Worm (Caenorhabditis elegans) whole organism, early embryonic: ENCODE results near the gene irg-4.
A peak's percentile ranks its signal among the peaks of the same experiment; 100 is the strongest.

Experiments
- B0310.2 ChIP-seq: sonication (generic microtip); optimal IDR thresholded peaks from 2 replicates; lab custom pipeline; 2016; ENCODE audit warnings: mild to moderate bottlenecking, missing genetic modification characterization, missing compliant biosample characterization
- F13C5.2 ChIP-seq: sonication (generic microtip); optimal IDR thresholded peaks from 2 replicates; lab custom pipeline; 2017; ENCODE audit warnings: mild to moderate bottlenecking, missing genetic modification characterization, inconsistent platforms, missing compliant biosample characterization
- aly-1 ChIP-seq: sonication (generic microtip); optimal IDR thresholded peaks from 2 replicates; lab custom pipeline; 2016; ENCODE audit warnings: missing genetic modification characterization, missing compliant biosample characterization
- ama-1 ChIP-seq: fragments of 150-350 bp; optimal IDR thresholded peaks from 2 replicates; lab custom pipeline; 2014
- ceh-13 ChIP-seq: fragments of 200-800 bp; sonication (Bioruptor generic); optimal IDR thresholded peaks from 2 replicates; lab custom pipeline; 2018; ENCODE audit warnings: mild to moderate bottlenecking, missing genetic modification characterization, missing compliant biosample characterization
- ceh-36 ChIP-seq: sonication (generic microtip); optimal IDR thresholded peaks from 2 replicates; lab custom pipeline; 2016; ENCODE audit warnings: missing genetic modification characterization, inconsistent platforms, missing compliant biosample characterization
- ets-7 ChIP-seq: sonication (generic microtip); optimal IDR thresholded peaks from 2 replicates; lab custom pipeline; 2016; ENCODE audit warnings: missing genotype, missing genetic modification characterization, missing compliant biosample characterization
- flt-1 ChIP-seq: fragments of 200-800 bp; sonication (Bioruptor generic); IDR thresholded peaks from 2 replicates; pipeline ENCODE4 v1.3.6; 2022; ENCODE audit warnings: missing genetic modification characterization, missing compliant biosample characterization
- hmbx-1 ChIP-seq: sonication (generic microtip); optimal IDR thresholded peaks from 2 replicates; lab custom pipeline; 2016; ENCODE audit warnings: mild to moderate bottlenecking, missing genetic modification characterization, missing compliant biosample characterization
- hmg-4 ChIP-seq: fragments of 200-800 bp; sonication (Bioruptor generic); optimal IDR thresholded peaks from 2 replicates; lab custom pipeline; 2018; ENCODE audit warnings: mild to moderate bottlenecking, missing genetic modification characterization, missing compliant biosample characterization
- hnd-1 ChIP-seq: sonication (generic microtip); optimal IDR thresholded peaks from 2 replicates; lab custom pipeline; 2016; ENCODE audit warnings: missing genetic modification characterization, missing compliant biosample characterization
- pes-1 ChIP-seq: fragments of 200-800 bp; sonication (Bioruptor generic); IDR thresholded peaks from 2 replicates; pipeline ENCODE4 v1.3.6; 2022; ENCODE audit warnings: missing genetic modification reagents, missing genetic modification characterization, missing compliant biosample characterization
- scrt-1 ChIP-seq: fragments of 200-800 bp; sonication (Bioruptor generic); IDR thresholded peaks from 2 replicates; pipeline ENCODE4 v1.3.6; 2022; ENCODE audit warnings: missing genetic modification characterization, missing compliant biosample characterization
- sea-1 ChIP-seq: fragments of 200-800 bp; sonication (Bioruptor generic); conservative IDR thresholded peaks from 2 replicates; pipeline ENCODE4 v1.3.6; 2022; ENCODE audit warnings: missing genetic modification characterization, missing compliant biosample characterization
- tbx-11 ChIP-seq: fragments of 200-800 bp; sonication (Bioruptor generic); IDR thresholded peaks from 2 replicates; pipeline ENCODE4 v1.3.6; 2022; ENCODE audit warnings: missing genetic modification characterization, missing compliant biosample characterization
- tbx-37 ChIP-seq: fragments of 200-800 bp; sonication (Bioruptor generic); conservative IDR thresholded peaks from 2 replicates; pipeline ENCODE4 v1.3.6; 2022; ENCODE audit warnings: missing genetic modification reagents, missing genetic modification characterization, missing compliant biosample characterization
- tra-4 ChIP-seq: sonication (generic microtip); optimal IDR thresholded peaks from 2 replicates; lab custom pipeline; 2017; ENCODE audit warnings: missing genetic modification characterization, missing compliant biosample characterization

irg-4 gene

ce11 chrIV:12435442-12435841 lies at the start of gene irg-4:
irg-4 (plus strand) TSS chrIV:12435833.
- TF ChIP-seq tra-4 (tag; lab: Kevin White, UChicago) (no peak), flt-1 (GFP tag; lab: Robert Waterston, UW) (no peak), tbx-37 (GFP tag; lab: Robert Waterston, UW) (no peak), hmg-4 (GFP tag; lab: Kevin White, UChicago) (no peak), scrt-1 (GFP tag; lab: Robert Waterston, UW) (no peak), ceh-13 (GFP tag; lab: Kevin White, UChicago) (no peak), ceh-36 (no peak), F13C5.2 (tag; lab: Kevin White, UChicago) (no peak), B0310.2 (tag; lab: Kevin White, UChicago) (no peak), pes-1 (GFP tag; lab: Robert Waterston, UW) (no peak), hmbx-1 (tag; lab: Kevin White, UChicago) (no peak), sea-1 (GFP tag; lab: Robert Waterston, UW) (no peak), aly-1 (tag; lab: Kevin White, UChicago) (no peak), ets-7 (tag; lab: Kevin White, UChicago) (no peak), tbx-11 (GFP tag; lab: Robert Waterston, UW) (no peak), hnd-1 (no peak), ama-1 (lab: Kevin White, UChicago) (no peak)

- TF ChIP-seq tbx-37 (GFP tag; lab: Robert Waterston, UW) (no peak), hnd-1 (no peak), aly-1 (tag; lab: Kevin White, UChicago) (no peak), hmbx-1 (tag; lab: Kevin White, UChicago) (no peak)
Measured at ce11 chrIV:12389951-12390350, 45.7 kb upstream of the irg-4 start, which contains the start of gene spe-45. spe-45 (minus strand) TSS chrIV:12390095.

ce11 chrIV:12391003-12391637 lies 44.5 kb upstream of the irg-4 start, which contains the start of the genes rps-23 and dpm-3:
rps-23 (minus strand) TSS chrIV:12391053.
dpm-3 (plus strand) TSS chrIV:12391587.
- TF ChIP-seq pes-1 (GFP tag; lab: Robert Waterston, UW) (peak; percentile 83), aly-1 (tag; lab: Kevin White, UChicago) (no peak), tbx-37 (GFP tag; lab: Robert Waterston, UW) (peak; percentile 83), tra-4 (tag; lab: Kevin White, UChicago) (no peak), ets-7 (tag; lab: Kevin White, UChicago) (no peak), F13C5.2 (tag; lab: Kevin White, UChicago) (peak; percentile 52), scrt-1 (GFP tag; lab: Robert Waterston, UW) (no peak), sea-1 (GFP tag; lab: Robert Waterston, UW) (no peak; the same call in 1 of the 2 replicates), ceh-36 (peak; percentile 2), tbx-11 (GFP tag; lab: Robert Waterston, UW) (peak; percentile 57; the same call in 1 of the 2 replicates), flt-1 (GFP tag; lab: Robert Waterston, UW) (peak; percentile 59), hmbx-1 (tag; lab: Kevin White, UChicago) (no peak), hnd-1 (peak; percentile 11), B0310.2 (tag; lab: Kevin White, UChicago) (peak; percentile 15), ceh-13 (GFP tag; lab: Kevin White, UChicago) (no peak), hmg-4 (GFP tag; lab: Kevin White, UChicago) (peak; percentile 29), ama-1 (lab: Kevin White, UChicago) (no peak)

- no peak for TF ChIP-seq tbx-37 (GFP tag; lab: Robert Waterston, UW)
Measured at ce11 chrIV:12396645-12397258, 38.9 kb upstream of the irg-4 start.

- TF ChIP-seq tbx-37 (GFP tag; lab: Robert Waterston, UW), result no peak
- no peak for TF ChIP-seq ets-7 (tag; lab: Kevin White, UChicago)
- no peak for TF ChIP-seq flt-1 (GFP tag; lab: Robert Waterston, UW)
- no peak for TF ChIP-seq F13C5.2 (tag; lab: Kevin White, UChicago)
- no peak for TF ChIP-seq ceh-13 (GFP tag; lab: Kevin White, UChicago)
- TF ChIP-seq tbx-11 (GFP tag; lab: Robert Waterston, UW), result no peak
- TF ChIP-seq hnd-1, result no peak
- TF ChIP-seq scrt-1 (GFP tag; lab: Robert Waterston, UW), result no peak
Measured at ce11 chrIV:12398437-12398836, 37.2 kb upstream of the irg-4 start, which contains the start of gene acs-20. acs-20 (minus strand) TSS chrIV:12398706.

DNA sequence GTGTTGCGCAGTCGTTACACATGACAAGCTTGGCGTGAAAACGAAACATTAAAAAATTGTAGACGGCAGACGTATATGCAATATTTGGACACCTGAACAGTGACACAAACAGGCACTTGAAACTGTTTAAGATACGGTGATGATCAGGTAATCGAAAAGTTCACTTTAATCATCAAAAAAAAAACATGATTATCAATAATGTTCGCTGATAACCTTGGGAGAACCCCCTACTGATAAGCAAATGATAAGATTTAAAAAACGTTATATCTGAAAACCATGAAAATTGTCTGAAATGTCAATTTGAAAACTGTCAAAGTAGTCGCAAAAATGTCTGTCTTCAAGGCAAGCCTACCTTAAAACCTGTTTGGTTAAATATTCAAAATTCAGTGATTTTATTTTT lies 35.6 kb upstream of the irg-4 start:
- TF ChIP-seq sea-1 (GFP tag; lab: Robert Waterston, UW) (no peak), tra-4 (tag; lab: Kevin White, UChicago) (no peak), ama-1 (lab: Kevin White, UChicago) (no peak), pes-1 (GFP tag; lab: Robert Waterston, UW) (no peak), ceh-36 (no peak), ets-7 (tag; lab: Kevin White, UChicago) (no peak), F13C5.2 (tag; lab: Kevin White, UChicago) (no peak), aly-1 (tag; lab: Kevin White, UChicago) (no peak), flt-1 (GFP tag; lab: Robert Waterston, UW) (no peak), hmbx-1 (tag; lab: Kevin White, UChicago) (no peak), tbx-37 (GFP tag; lab: Robert Waterston, UW) (no peak), hmg-4 (GFP tag; lab: Kevin White, UChicago) (no peak), hnd-1 (no peak), ceh-13 (GFP tag; lab: Kevin White, UChicago) (no peak), B0310.2 (tag; lab: Kevin White, UChicago) (no peak), tbx-11 (GFP tag; lab: Robert Waterston, UW) (no peak), scrt-1 (GFP tag; lab: Robert Waterston, UW) (no peak)
